Worm (Caenorhabditis elegans): ENCODE measurements around the gene npp-9.
A peak's percentile ranks its signal among the peaks of the same experiment; 100 is the strongest.

DNA sequence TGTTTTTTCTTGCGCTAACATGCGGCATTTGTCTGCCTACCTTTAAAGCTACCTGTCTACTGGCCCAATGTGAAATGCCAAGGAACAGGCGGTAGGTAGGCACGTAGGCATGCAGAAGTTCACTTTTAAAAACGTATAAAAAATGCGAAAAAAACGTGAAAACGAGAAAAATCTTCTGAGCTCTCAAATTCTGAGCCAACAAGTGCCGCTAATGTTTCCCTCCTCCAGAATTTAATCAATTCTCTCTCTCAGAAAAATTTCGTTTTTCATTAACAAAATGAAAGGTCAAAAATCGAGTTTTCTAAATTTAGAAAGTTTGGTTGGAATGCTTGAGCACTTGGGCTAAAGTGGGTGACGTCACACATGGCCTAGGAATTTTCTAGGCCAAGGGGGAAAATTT lies 21.8 kb downstream of the npp-9 start:
- TF ChIP-seq dmd-8 (GFP tag; IDR thresholded peaks at IDR 0.05) (no peak), hlh-11 (tag; optimal IDR thresholded peaks at IDR 0.05) (no peak), nhr-42 (GFP tag; IDR thresholded peaks at IDR 0.05) (no peak), fkh-10 (GFP tag; optimal IDR thresholded peaks at IDR 0.05) (no peak), pha-4 (GFP tag; IDR thresholded peaks at IDR 0.05) (no peak), pha-4 (tag; optimal IDR thresholded peaks at IDR 0.05) (no peak), snpc-4 (tag; optimal IDR thresholded peaks at IDR 0.05) (no peak), attf-4 (tag; optimal IDR thresholded peaks at IDR 0.05) (no peak), fos-1 (tag; optimal IDR thresholded peaks at IDR 0.05) (no peak), ctbp-1 (GFP tag; IDR thresholded peaks at IDR 0.05) (no peak), ama-1 (optimal IDR thresholded peaks at IDR 0.05) (no peak), madf-9 (GFP tag; conservative IDR thresholded peaks at IDR 0.05) (no peak), aha-1 (tag) (peak; percentile 80), aly-2 (tag; optimal IDR thresholded peaks at IDR 0.05) (no peak)
